Worm (Caenorhabditis elegans): Measurements from ENCODE around the gene adr-2.

adr-2 gene

ce11 chrIII:7207903-7208497 lies 24.7 kb downstream of the adr-2 start, which contains the start of gene rpl-6:
Gene rpl-6 (plus strand): TSS chrIII:7208447.
- peak; percentile 69 for TF ChIP-seq F13C5.2 (tag; optimal IDR thresholded peaks at IDR 0.05)
- TF ChIP-seq aly-1 (tag; optimal IDR thresholded peaks at IDR 0.05) = no peak

DNA sequence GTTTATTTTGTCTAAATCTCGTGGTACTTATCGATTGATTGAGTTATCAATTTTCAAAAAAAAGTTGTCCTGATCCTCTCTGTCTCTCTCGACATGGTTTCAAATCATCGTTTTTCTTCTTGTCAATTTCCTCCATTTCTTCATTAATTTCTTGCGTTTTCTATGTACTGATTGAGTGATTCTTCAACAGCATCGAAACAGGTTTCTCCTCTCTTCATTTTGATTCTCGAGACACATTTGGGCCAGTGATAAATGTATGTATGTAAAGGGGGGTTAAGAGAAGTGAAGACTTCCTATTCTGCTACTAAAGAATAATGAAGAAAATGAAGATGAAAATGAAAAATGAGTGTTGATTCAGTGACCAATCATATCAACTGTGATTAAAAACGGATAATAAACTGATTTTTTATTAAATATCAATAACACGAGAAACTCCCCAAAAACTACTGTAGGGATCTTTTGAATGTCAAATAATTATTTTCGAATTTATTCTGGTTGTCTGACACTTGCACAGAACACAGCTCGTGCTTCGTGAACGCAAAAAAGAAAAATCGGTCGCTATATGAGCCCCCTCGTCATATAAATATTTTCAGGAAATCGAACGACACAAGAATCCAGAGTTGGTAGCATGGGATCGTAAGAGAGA lies 29.4 kb downstream of the adr-2 start:
- no peak for TF ChIP-seq ceh-13 (GFP tag; optimal IDR thresholded peaks at IDR 0.05)
- TF ChIP-seq pes-1 (GFP tag; IDR thresholded peaks at IDR 0.05) = no peak
- TF ChIP-seq ets-7 (tag; optimal IDR thresholded peaks at IDR 0.05) = no peak
- no peak for TF ChIP-seq sea-1 (GFP tag; conservative IDR thresholded peaks at IDR 0.05)
- no peak for TF ChIP-seq ama-1 (optimal IDR thresholded peaks at IDR 0.05)
- no peak for TF ChIP-seq F13C5.2 (tag; optimal IDR thresholded peaks at IDR 0.05)
- TF ChIP-seq scrt-1 (GFP tag; IDR thresholded peaks at IDR 0.05) = no peak
- TF ChIP-seq ceh-36 (tag; optimal IDR thresholded peaks at IDR 0.05) = no peak
- no peak for TF ChIP-seq tra-4 (tag; optimal IDR thresholded peaks at IDR 0.05)
- no peak for TF ChIP-seq hmbx-1 (tag; optimal IDR thresholded peaks at IDR 0.05)
- no peak for TF ChIP-seq tbx-37 (GFP tag; conservative IDR thresholded peaks at IDR 0.05)
- no peak for TF ChIP-seq flt-1 (GFP tag; IDR thresholded peaks at IDR 0.05)
- TF ChIP-seq hmg-4 (GFP tag; optimal IDR thresholded peaks at IDR 0.05) = no peak
- no peak for TF ChIP-seq aly-1 (tag; optimal IDR thresholded peaks at IDR 0.05)
- no peak for TF ChIP-seq B0310.2 (tag; optimal IDR thresholded peaks at IDR 0.05)
- no peak for TF ChIP-seq tbx-11 (GFP tag; IDR thresholded peaks at IDR 0.05)
- TF ChIP-seq hnd-1 (tag; optimal IDR thresholded peaks at IDR 0.05) = no peak

DNA sequence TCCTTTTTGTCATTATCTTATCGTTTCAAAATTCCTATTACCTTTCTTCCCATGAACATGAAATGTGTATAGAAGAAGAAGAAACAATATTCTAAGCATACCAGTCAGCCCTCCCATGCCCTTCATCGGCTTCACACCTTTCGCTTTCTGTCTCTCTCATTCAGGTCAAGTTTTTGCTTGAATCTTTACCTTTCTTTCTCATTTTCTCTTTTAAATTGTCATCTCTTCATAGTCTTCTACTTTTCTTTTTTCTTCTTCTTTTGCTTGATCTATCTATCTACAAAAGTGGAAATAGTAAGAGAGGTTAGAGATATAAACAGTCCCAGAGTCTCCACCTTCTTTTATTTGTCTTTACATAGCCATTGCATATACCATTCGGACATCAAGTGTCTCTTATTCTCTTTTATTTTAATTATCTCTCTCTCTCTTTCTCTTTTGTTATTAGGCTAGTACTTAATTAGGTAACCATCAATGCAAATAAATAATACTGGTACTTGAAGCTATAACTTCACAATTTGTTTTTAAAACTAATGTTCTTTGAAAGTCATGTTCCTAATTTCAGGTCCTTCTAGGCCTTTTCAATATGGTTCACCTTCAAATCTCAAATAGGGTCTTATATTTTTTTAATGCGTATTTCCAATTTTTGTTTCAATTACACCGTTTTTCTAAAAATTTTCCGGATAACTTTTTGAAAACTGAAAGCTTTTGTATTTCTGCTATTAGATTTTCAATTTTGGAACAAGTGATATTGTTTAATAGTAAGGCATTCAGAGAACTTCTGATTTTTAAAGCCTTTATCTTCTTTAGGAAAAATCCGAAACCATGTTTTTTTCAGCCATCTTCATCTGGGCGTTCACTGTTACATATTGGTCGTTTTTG lies 31.1 kb downstream of the adr-2 start, which contains the start of gene dpy-31:
Gene dpy-31, plus strand, starts transcription at position 829 of the 879 bp plus-strand sequence.
- TF ChIP-seq ceh-36 (tag; optimal IDR thresholded peaks at IDR 0.05) (no peak), tra-4 (tag; optimal IDR thresholded peaks at IDR 0.05) (no peak), pes-1 (GFP tag; IDR thresholded peaks at IDR 0.05) (no peak), flt-1 (GFP tag; IDR thresholded peaks at IDR 0.05) (no peak), aly-1 (tag; optimal IDR thresholded peaks at IDR 0.05) (no peak), ama-1 (optimal IDR thresholded peaks at IDR 0.05) (no peak), sea-1 (GFP tag; conservative IDR thresholded peaks at IDR 0.05) (no peak), hnd-1 (tag; optimal IDR thresholded peaks at IDR 0.05) (no peak), hmg-4 (GFP tag; optimal IDR thresholded peaks at IDR 0.05) (no peak), ets-7 (tag; optimal IDR thresholded peaks at IDR 0.05) (no peak), hmbx-1 (tag; optimal IDR thresholded peaks at IDR 0.05) (no peak), tbx-11 (GFP tag; IDR thresholded peaks at IDR 0.05) (no peak)

DNA sequence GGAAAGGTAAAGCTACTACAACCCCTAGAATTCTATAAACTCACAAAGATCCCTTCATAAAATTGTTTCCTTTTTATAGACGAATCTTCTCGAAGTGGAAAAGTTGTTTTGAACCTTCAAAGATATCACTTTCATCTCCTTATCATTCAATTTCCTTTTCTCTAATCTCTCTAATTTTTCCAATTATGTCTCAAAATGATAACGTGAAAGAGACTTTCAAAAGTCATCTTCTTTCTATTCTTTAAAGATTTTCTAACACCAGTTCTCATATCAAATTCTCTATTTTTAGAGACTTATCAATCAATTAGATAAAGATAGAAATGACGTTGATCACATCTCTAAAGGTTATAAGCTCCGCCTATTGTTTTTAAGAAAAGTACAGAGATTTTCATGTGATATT lies 33.2 kb downstream of the adr-2 start:
- no peak for TF ChIP-seq aly-1 (tag; optimal IDR thresholded peaks at IDR 0.05)
- TF ChIP-seq pes-1 (GFP tag; IDR thresholded peaks at IDR 0.05) = no peak
- no peak for TF ChIP-seq ceh-36 (tag; optimal IDR thresholded peaks at IDR 0.05)
- no peak for TF ChIP-seq B0310.2 (tag; optimal IDR thresholded peaks at IDR 0.05)
- TF ChIP-seq ama-1 (optimal IDR thresholded peaks at IDR 0.05) = no peak
- no peak for TF ChIP-seq F13C5.2 (tag; optimal IDR thresholded peaks at IDR 0.05)
- no peak for TF ChIP-seq ets-7 (tag; optimal IDR thresholded peaks at IDR 0.05)
- no peak for TF ChIP-seq sea-1 (GFP tag; conservative IDR thresholded peaks at IDR 0.05)
- TF ChIP-seq hmbx-1 (tag; optimal IDR thresholded peaks at IDR 0.05) = no peak
- TF ChIP-seq tra-4 (tag; optimal IDR thresholded peaks at IDR 0.05) = no peak
- no peak for TF ChIP-seq scrt-1 (GFP tag; IDR thresholded peaks at IDR 0.05)
- no peak for TF ChIP-seq ceh-13 (GFP tag; optimal IDR thresholded peaks at IDR 0.05)
- TF ChIP-seq hnd-1 (tag; optimal IDR thresholded peaks at IDR 0.05) = no peak
- TF ChIP-seq flt-1 (GFP tag; IDR thresholded peaks at IDR 0.05) = no peak
- no peak for TF ChIP-seq hmg-4 (GFP tag; optimal IDR thresholded peaks at IDR 0.05)

DNA sequence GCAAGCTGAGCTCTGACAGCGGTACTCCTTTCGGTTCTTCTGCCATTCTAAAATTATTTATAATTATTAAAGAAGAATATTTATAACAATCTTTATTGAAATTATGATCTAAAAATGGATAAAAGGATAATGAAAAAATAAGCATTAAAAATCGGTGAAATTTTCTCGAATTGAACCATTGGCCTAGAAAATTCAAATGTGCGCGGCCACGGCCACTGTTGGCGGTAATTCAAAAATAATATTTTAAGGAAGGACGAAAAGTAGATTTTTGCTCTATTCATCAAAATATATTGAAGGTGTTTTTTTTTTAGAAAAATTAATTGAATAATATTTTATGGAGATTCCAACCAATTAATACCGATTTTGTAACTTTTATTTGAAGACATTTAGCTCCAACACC lies 33.8 kb downstream of the adr-2 start, which contains the start of gene pfd-5:
Gene pfd-5, minus strand, starts transcription at position 47 of the 400 bp plus-strand sequence.
- no peak for TF ChIP-seq ama-1 (optimal IDR thresholded peaks at IDR 0.05)
- TF ChIP-seq aly-1 (tag; optimal IDR thresholded peaks at IDR 0.05) = no peak
- TF ChIP-seq F13C5.2 (tag; optimal IDR thresholded peaks at IDR 0.05) = peak; percentile 35
- no peak for TF ChIP-seq tra-4 (tag; optimal IDR thresholded peaks at IDR 0.05)
- no peak for TF ChIP-seq ceh-13 (GFP tag; optimal IDR thresholded peaks at IDR 0.05)
- no peak for TF ChIP-seq ets-7 (tag; optimal IDR thresholded peaks at IDR 0.05)
- no peak for TF ChIP-seq hmg-4 (GFP tag; optimal IDR thresholded peaks at IDR 0.05)
- TF ChIP-seq scrt-1 (GFP tag; IDR thresholded peaks at IDR 0.05) = no peak
- 0 out of 2 replicates have a peak, but pooled peaks have one; percentile 11 for TF ChIP-seq sea-1 (GFP tag; conservative IDR thresholded peaks at IDR 0.05)
- no peak for TF ChIP-seq B0310.2 (tag; optimal IDR thresholded peaks at IDR 0.05)
- no peak for TF ChIP-seq tbx-11 (GFP tag; IDR thresholded peaks at IDR 0.05)
- peak; percentile 95 for TF ChIP-seq tbx-37 (GFP tag; conservative IDR thresholded peaks at IDR 0.05)
- TF ChIP-seq pes-1 (GFP tag; IDR thresholded peaks at IDR 0.05) = peak; percentile 77
- TF ChIP-seq ceh-36 (tag; optimal IDR thresholded peaks at IDR 0.05) = no peak
- no peak for TF ChIP-seq hnd-1 (tag; optimal IDR thresholded peaks at IDR 0.05)
- peak; percentile 0 for TF ChIP-seq hmbx-1 (tag; optimal IDR thresholded peaks at IDR 0.05)
- TF ChIP-seq flt-1 (GFP tag; IDR thresholded peaks at IDR 0.05) = no peak

DNA sequence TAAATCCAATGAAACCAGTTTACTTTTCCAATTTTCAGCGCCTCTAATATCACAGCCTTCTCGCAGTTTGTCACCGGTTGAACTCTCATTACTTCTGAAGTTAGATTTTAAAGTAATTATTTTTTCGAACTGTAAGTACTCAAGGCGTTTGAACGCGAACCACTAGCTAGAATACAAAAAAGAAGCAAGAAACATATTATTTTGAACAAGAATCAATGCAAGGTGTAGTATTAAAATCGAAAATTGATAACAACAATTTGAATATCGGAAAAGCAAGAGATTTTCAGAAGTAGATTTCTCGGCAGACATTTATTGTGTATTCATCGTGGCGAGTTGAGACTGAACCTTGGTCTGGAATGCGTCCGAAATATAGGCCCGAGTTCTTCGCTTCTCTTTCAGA lies 34.7 kb downstream of the adr-2 start, which contains the start of gene exos-9:
Gene exos-9, minus strand, starts transcription at position 101 of the 400 bp plus-strand sequence.
- TF ChIP-seq ets-7 (tag; optimal IDR thresholded peaks at IDR 0.05) = no peak
- TF ChIP-seq tbx-11 (GFP tag; IDR thresholded peaks at IDR 0.05) = no peak
- TF ChIP-seq F13C5.2 (tag; optimal IDR thresholded peaks at IDR 0.05) = no peak
- TF ChIP-seq pes-1 (GFP tag; IDR thresholded peaks at IDR 0.05) = no peak
- no peak for TF ChIP-seq hmg-4 (GFP tag; optimal IDR thresholded peaks at IDR 0.05)
- TF ChIP-seq sea-1 (GFP tag; conservative IDR thresholded peaks at IDR 0.05) = no peak
- TF ChIP-seq B0310.2 (tag; optimal IDR thresholded peaks at IDR 0.05) = no peak

Measured in whole organism, early embryonic.